Worm (Caenorhabditis elegans): ENCODE data around the gene K05F1.14.

ce11 chrII:5749733-5750238 lies 42.6 kb downstream of the K05F1.14 start, which contains the start of gene ifb-2:
- no peak for TF ChIP-seq nhr-10 (tag; optimal IDR thresholded peaks at IDR 0.05)
- TF ChIP-seq ztf-11 (tag; optimal IDR thresholded peaks at IDR 0.05), result no peak
- no peak for TF ChIP-seq nhr-25 (tag; optimal IDR thresholded peaks at IDR 0.05)
- no peak for TF ChIP-seq sma-9 (GFP tag; optimal IDR thresholded peaks at IDR 0.05)
- TF ChIP-seq sma-9 (tag; optimal IDR thresholded peaks at IDR 0.05), result no peak
- TF ChIP-seq nhr-129 (tag; optimal IDR thresholded peaks at IDR 0.05), result no peak
- no peak for TF ChIP-seq unc-55 (GFP tag; optimal IDR thresholded peaks at IDR 0.05)
- TF ChIP-seq F13H6.1 (tag; optimal IDR thresholded peaks at IDR 0.05), result no peak
- TF ChIP-seq lin-13 (GFP tag; optimal IDR thresholded peaks at IDR 0.05), result no peak
- no peak for TF ChIP-seq nhr-11 (tag; optimal IDR thresholded peaks at IDR 0.05)
- TF ChIP-seq lin-39 (tag; optimal IDR thresholded peaks at IDR 0.05), result no peak
- TF ChIP-seq lsy-2 (tag; optimal IDR thresholded peaks at IDR 0.05), result no peak
- TF ChIP-seq nhr-12 (tag; optimal IDR thresholded peaks at IDR 0.05), result no peak
- no peak for TF ChIP-seq blmp-1 (tag; optimal IDR thresholded peaks at IDR 0.05; ENCODE audit: insufficient read depth)

Data from whole organism, L2 larva.